Fruit fly (Drosophila melanogaster) ovary, adult (tissue): ENCODE data around the gene CG32793.

Experiments
- CG17801 ChIP-seq: fragments of 200-800 bp; optimal IDR thresholded peaks from 2 replicates; lab custom pipeline; 2019; ENCODE audit warnings: missing biosample characterization, mild to moderate bottlenecking, missing genetic modification characterization, moderate library complexity; ENCODE audit not compliant: partially characterized antibody

CG32793 gene

DNA sequence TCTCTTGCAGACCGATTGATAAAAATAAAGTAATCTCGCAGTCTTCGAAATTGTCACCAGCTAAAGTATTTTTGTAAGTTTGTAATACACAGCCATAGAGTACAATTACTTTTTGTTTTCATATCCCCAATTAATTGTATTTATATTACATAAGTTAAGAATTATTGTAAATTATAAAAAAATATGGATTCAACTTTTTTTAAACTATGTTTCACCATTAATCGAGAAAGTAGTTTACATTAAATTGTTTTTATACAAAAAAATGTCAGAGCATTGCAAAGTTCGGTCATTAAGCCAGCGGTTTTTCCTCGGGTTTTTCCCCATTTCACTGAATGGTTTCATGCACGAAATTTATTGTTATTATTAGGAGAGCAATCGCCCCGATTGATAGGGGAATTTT, 50.7 kb downstream of the CG32793 start:
- no peak for TF ChIP-seq CG17801 (GFP tag; lab: Kevin White, UChicago)
